Worm (Caenorhabditis elegans): ENCODE measurements around the gene citk-2.

ce11 chrII:5018578-5018977 lies 19.3 kb downstream of the citk-2 start:
- no peak for TF ChIP-seq nhr-237 (tag; optimal IDR thresholded peaks at IDR 0.05)
- no peak for TF ChIP-seq sptf-1 (tag; optimal IDR thresholded peaks at IDR 0.05)
- no peak for TF ChIP-seq unc-62 (GFP tag; optimal IDR thresholded peaks at IDR 0.05)
- TF ChIP-seq xbp-1 (tag; optimal IDR thresholded peaks at IDR 0.05), result no peak
- no peak for TF ChIP-seq alr-1 (tag; optimal IDR thresholded peaks at IDR 0.05; ENCODE audit: borderline replicate concordance)
- TF ChIP-seq nhr-90 (tag; optimal IDR thresholded peaks at IDR 0.05; ENCODE audit: poor library complexity), result no peak
- no peak for TF ChIP-seq mdl-1 (tag; optimal IDR thresholded peaks at IDR 0.05)
- TF ChIP-seq Y116A8C.19 (tag; optimal IDR thresholded peaks at IDR 0.05; ENCODE audit: borderline replicate concordance), result no peak
